Worm (Caenorhabditis elegans) whole organism, L4/young adult: ENCODE measurements around the gene catp-4.

Experiments used
- dao-5 ChIP-seq: sonication (generic microtip); optimal IDR thresholded peaks from 2 replicates; lab custom pipeline; 2016; ENCODE audit warnings: missing genotype, missing genetic modification characterization, moderate library complexity, missing compliant biosample characterization
- him-1 ChIP-seq: sonication (generic microtip); optimal IDR thresholded peaks from 2 replicates; lab custom pipeline; 2016; ENCODE audit warnings: missing genotype, missing genetic modification reagents, missing genetic modification characterization, missing compliant biosample characterization

DNA sequence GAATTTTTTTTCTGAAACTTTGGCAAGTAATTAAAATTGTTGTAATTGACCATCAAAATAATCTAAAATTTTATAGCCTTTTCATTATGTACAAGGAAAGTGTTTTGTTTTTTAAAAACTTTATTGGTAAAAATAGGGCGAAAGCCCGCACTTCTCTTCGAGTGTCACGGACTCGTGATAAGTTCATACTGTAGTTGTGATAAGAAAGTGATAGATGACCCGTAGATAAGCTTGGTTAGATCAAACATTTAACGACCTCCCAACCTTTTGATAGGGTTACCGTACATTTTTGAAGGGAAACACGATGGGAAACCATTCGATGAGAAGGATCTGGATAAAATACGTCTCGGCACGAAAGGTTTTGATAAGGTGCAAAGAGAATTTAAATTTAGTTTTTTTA, 23.0 kb downstream of the catp-4 start:
- TF ChIP-seq him-1 (no peak), dao-5 (tag; lab: Kevin White, UChicago) (no peak)
